Worm (Caenorhabditis elegans) whole organism, midembryonic: ENCODE data around the gene gar-3.

ENCODE experiments used
- cog-1 ChIP-seq: sonication (generic microtip); optimal IDR thresholded peaks from 2 replicates; lab custom pipeline; 2016; ENCODE audit warnings: missing genetic modification characterization, missing compliant biosample characterization
- flt-1 ChIP-seq: fragments of 200-800 bp; sonication (Bioruptor generic); IDR thresholded peaks from 2 replicates; pipeline ENCODE4 v1.3.6; 2022; ENCODE audit warnings: missing genetic modification characterization, missing compliant biosample characterization
- klf-2 ChIP-seq: fragments of 200-800 bp; sonication (Bioruptor generic); conservative IDR thresholded peaks from 2 replicates; pipeline ENCODE4 v1.3.6; 2022; ENCODE audit warnings: missing genetic modification reagents, missing genetic modification characterization, missing compliant biosample characterization
- ref-1 ChIP-seq: fragments of 200-800 bp; sonication (Bioruptor generic); conservative IDR thresholded peaks from 2 replicates; pipeline ENCODE4 v1.3.6; 2022; ENCODE audit warnings: missing genetic modification reagents, missing genetic modification characterization, missing compliant biosample characterization
- tab-1 ChIP-seq: fragments of 200-800 bp; sonication (Bioruptor generic); IDR thresholded peaks from 2 replicates; pipeline ENCODE4 v1.3.6; 2022; ENCODE audit warnings: missing genetic modification characterization, missing compliant biosample characterization
- ztf-23 ChIP-seq: fragments of 200-800 bp; sonication (Bioruptor generic); IDR thresholded peaks from 2 replicates; pipeline ENCODE4 v1.3.6; 2022; ENCODE audit warnings: missing genetic modification reagents, missing genetic modification characterization, missing compliant biosample characterization
- ztf-29 ChIP-seq: fragments of 200-800 bp; sonication (Bioruptor generic); IDR thresholded peaks from 2 replicates; pipeline ENCODE4 v1.3.6; 2022; ENCODE audit warnings: missing genetic modification reagents, missing genetic modification characterization, missing compliant biosample characterization

ce11 chrV:14546569-14546968, 33.0 kb downstream of the gar-3 start, which contains the start of gene C53A5.13:
- TF ChIP-seq flt-1 (no peak), tab-1 (no peak), cog-1 (no peak), klf-2 (no peak), ref-1 (GFP tag; lab: Robert Waterston, UW) (no peak), ztf-23 (no peak), ztf-29 (GFP tag; lab: Robert Waterston, UW) (no peak)
